Fruit fly (Drosophila melanogaster): ENCODE results near the gene Gs1.

The Gs1 gene

dm6 chr2L:102161-102761, 29.6 kb upstream of the Gs1 start, which contains the start of gene Creld (continued):
- TF ChIP-seq NK7.1 (GFP tag; optimal IDR thresholded peaks at IDR 0.05), result no peak
- TF ChIP-seq gce (GFP tag; IDR thresholded peaks at IDR 0.05), result no peak
- no peak for TF ChIP-seq schlank (tag; optimal IDR thresholded peaks at IDR 0.05)
- no peak for TF ChIP-seq Drgx (GFP tag; IDR thresholded peaks at IDR 0.05)
- TF ChIP-seq TFAM (GFP tag; optimal IDR thresholded peaks at IDR 0.05), result no peak
- no peak for TF ChIP-seq Elba2 (GFP tag; optimal IDR thresholded peaks at IDR 0.05)
- no peak for TF ChIP-seq seq (GFP tag; IDR thresholded peaks at IDR 0.05)
- peak; percentile 94 for TF ChIP-seq CG15514 (GFP tag; optimal IDR thresholded peaks at IDR 0.05)
- no peak for TF ChIP-seq CG5245 (GFP tag; optimal IDR thresholded peaks at IDR 0.05)
- TF ChIP-seq Jarid2 (GFP tag; optimal IDR thresholded peaks at IDR 0.05), result no peak
- no peak for TF ChIP-seq Sox100B (GFP tag; optimal IDR thresholded peaks at IDR 0.05)
- TF ChIP-seq Oaz (GFP tag; IDR thresholded peaks at IDR 0.05), result no peak
- no peak for TF ChIP-seq Chrac-16 (GFP tag; optimal IDR thresholded peaks at IDR 0.05)
- TF ChIP-seq CG10321 (GFP tag; IDR thresholded peaks at IDR 0.05), result no peak
- TF ChIP-seq ab (GFP tag; optimal IDR thresholded peaks at IDR 0.05), result no peak
- TF ChIP-seq CG6272 (GFP tag; IDR thresholded peaks at IDR 0.05), result no peak; the same call in 1 of the 2 replicates
- TF ChIP-seq scrt (GFP tag; optimal IDR thresholded peaks at IDR 0.05), result no peak
- TF ChIP-seq insv (GFP tag; optimal IDR thresholded peaks at IDR 0.05), result no peak
- no peak for TF ChIP-seq CG9215 (GFP tag; IDR thresholded peaks at IDR 0.05)
- peak; percentile 16 for TF ChIP-seq bigmax (GFP tag; optimal IDR thresholded peaks at IDR 0.05)
- peak; percentile 100 for TF ChIP-seq Doc3 (GFP tag; IDR thresholded peaks at IDR 0.05; ENCODE audit: partially characterized antibody)
- no peak for TF ChIP-seq CG12769 (tag; optimal IDR thresholded peaks at IDR 0.05)
- no peak for TF ChIP-seq CG32772 (GFP tag; IDR thresholded peaks at IDR 0.05)
- no peak for TF ChIP-seq Awh (GFP tag; IDR thresholded peaks at IDR 0.05)
- TF ChIP-seq CG5953 (GFP tag; IDR thresholded peaks at IDR 0.05), result no peak
- TF ChIP-seq Dref (GFP tag; IDR thresholded peaks at IDR 0.05), result peak; percentile 98
- no peak for TF ChIP-seq dysf (GFP tag; IDR thresholded peaks at IDR 0.05)
- TF ChIP-seq Hand (GFP tag; optimal IDR thresholded peaks at IDR 0.05), result no peak
- TF ChIP-seq HHEX (GFP tag; optimal IDR thresholded peaks at IDR 0.05), result no peak
- peak; percentile 8 for TF ChIP-seq Max (GFP tag; optimal IDR thresholded peaks at IDR 0.05)
- no peak for TF ChIP-seq CG11504 (tag; optimal IDR thresholded peaks at IDR 0.05)
- no peak for TF ChIP-seq CG3838 (GFP tag; optimal IDR thresholded peaks at IDR 0.05)
- no peak for TF ChIP-seq mam (GFP tag; optimal IDR thresholded peaks at IDR 0.05)
- TF ChIP-seq Sry-δ (GFP tag; optimal IDR thresholded peaks at IDR 0.05), result peak; percentile 94
- TF ChIP-seq CG34422 (GFP tag; IDR thresholded peaks at IDR 0.05), result no peak; the same call in 2 of the 3 replicates
- TF ChIP-seq croc (GFP tag; conservative IDR thresholded peaks at IDR 0.05), result no peak
- TF ChIP-seq Doc2 (GFP tag; IDR thresholded peaks at IDR 0.05), result no peak
- no peak for TF ChIP-seq jigr1 (GFP tag; IDR thresholded peaks at IDR 0.05)
- TF ChIP-seq unc-4 (GFP tag; IDR thresholded peaks at IDR 0.05; ENCODE audit: partially characterized antibody), result peak; percentile 99
- TF ChIP-seq pfk (GFP tag; optimal IDR thresholded peaks at IDR 0.05), result no peak
- TF ChIP-seq ken (GFP tag; IDR thresholded peaks at IDR 0.05), result no peak
- TF ChIP-seq esg (GFP tag; conservative IDR thresholded peaks at IDR 0.05), result no peak
- TF ChIP-seq CG14965 (GFP tag; optimal IDR thresholded peaks at IDR 0.05; ENCODE audit: borderline replicate concordance), result no peak
- TF ChIP-seq knrl (GFP tag; IDR thresholded peaks at IDR 0.05; ENCODE audit: partially characterized antibody), result peak; percentile 100
- no peak for TF ChIP-seq CG31441 (GFP tag; IDR thresholded peaks at IDR 0.05)
- TF ChIP-seq row (GFP tag; IDR thresholded peaks at IDR 0.05), result peak; percentile 45
- no peak for TF ChIP-seq CG10274 (GFP tag; optimal IDR thresholded peaks at IDR 0.05)
- no peak for TF ChIP-seq bsh (GFP tag; optimal IDR thresholded peaks at IDR 0.05)
- no peak for TF ChIP-seq CG10366 (GFP tag; IDR thresholded peaks at IDR 0.05)
- TF ChIP-seq CG10209 (GFP tag; optimal IDR thresholded peaks at IDR 0.05), result no peak
- no peak for TF ChIP-seq Sry-β (GFP tag; optimal IDR thresholded peaks at IDR 0.05)

Data from whole organism, embryonic.